Worm (Caenorhabditis elegans) whole organism, L1 larva: Measurements from ENCODE around the gene srg-50.
A peak's percentile ranks its signal among the peaks of the same experiment; 100 is the strongest.

Experiments used
- C16A3.4 ChIP-seq: fragments of 150-350 bp; optimal IDR thresholded peaks from 2 replicates; lab custom pipeline; 2014; ENCODE audit warnings: missing biosample characterization, missing genetic modification characterization
- C34B4.2 ChIP-seq: sonication (generic microtip); optimal IDR thresholded peaks from 2 replicates; lab custom pipeline; 2017; ENCODE audit warnings: mild to moderate bottlenecking, missing genetic modification characterization, missing compliant biosample characterization
- F16B12.6 ChIP-seq: fragments of 150-350 bp; optimal IDR thresholded peaks from 2 replicates; lab custom pipeline; 2014; ENCODE audit warnings: missing biosample characterization, missing genetic modification characterization
- Y116A8C.19 ChIP-seq: sonication (generic microtip); optimal IDR thresholded peaks from 2 replicates; lab custom pipeline; 2016; ENCODE audit warnings: missing compliant biosample characterization, missing genetic modification characterization, borderline replicate concordance
- aha-1 ChIP-seq: fragments of 150-350 bp; optimal IDR thresholded peaks from 2 replicates; lab custom pipeline; 2014; ENCODE audit warnings: missing biosample characterization, missing genetic modification characterization
- alr-1 ChIP-seq: fragments of 200-800 bp; sonication (Bioruptor generic); optimal IDR thresholded peaks from 2 replicates; lab custom pipeline; 2018; ENCODE audit warnings: borderline replicate concordance, mild to moderate bottlenecking, missing genetic modification characterization, missing compliant biosample characterization
- aly-2 ChIP-seq: fragments of 150-350 bp; optimal IDR thresholded peaks from 2 replicates; lab custom pipeline; 2014; ENCODE audit warnings: missing biosample characterization, missing genetic modification characterization
- blmp-1 ChIP-seq: fragments of 150-350 bp; optimal IDR thresholded peaks from 2 replicates; lab custom pipeline; 2014; ENCODE audit warnings: missing biosample characterization, missing genetic modification characterization
- ceh-63 ChIP-seq: fragments of 200-800 bp; sonication (Bioruptor generic); optimal IDR thresholded peaks from 2 replicates; lab custom pipeline; 2018; ENCODE audit warnings: mild to moderate bottlenecking, missing genetic modification characterization, missing compliant biosample characterization
- ceh-82 ChIP-seq, 3 experiments: fragments of 150-350 bp in 1 of 3; sonication (generic microtip) in 2 of 3; optimal IDR thresholded peaks; 2 replicates each; lab custom pipeline; 2014 to 2017; ENCODE audit warnings: missing biosample characterization in 3 of 3, missing genetic modification characterization in 3 of 3
- ceh-88 ChIP-seq: fragments of 200-800 bp; sonication (Bioruptor generic); IDR thresholded peaks from 2 replicates; pipeline ENCODE4 v1.3.6; 2022; ENCODE audit warnings: missing genetic modification characterization, missing compliant biosample characterization
- dpl-1 ChIP-seq, 3 experiments: fragments of 150-350 bp in 2 of 3; sonication (generic microtip) in 1 of 3; optimal IDR thresholded peaks; 2 replicates each; lab custom pipeline; 2014 to 2017; ENCODE audit warnings: missing biosample characterization in 3 of 3, missing genetic modification characterization in 3 of 3, missing genetic modification reagents in 3 of 3
- egl-13 ChIP-seq: sonication (generic microtip); optimal IDR thresholded peaks from 2 replicates; lab custom pipeline; 2016; ENCODE audit warnings: missing genotype, missing genetic modification reagents, missing genetic modification characterization, missing compliant biosample characterization
- egl-27 ChIP-seq, 2 experiments: fragments of 150-350 bp in 1 of 2; sonication (generic microtip); optimal IDR thresholded peaks; 3 replicates each; lab custom pipeline; 2017 to 2018; ENCODE audit warnings: missing biosample characterization in 2 of 2, missing genetic modification characterization in 2 of 2, missing genetic modification reagents in 2 of 2
- elt-3 ChIP-seq, 6 experiments: fragments of 150-350 bp in 1 of 6; sonication (generic microtip); optimal IDR thresholded peaks; 2 replicates each; lab custom pipeline; 2017 to 2018; ENCODE audit warnings: missing biosample characterization in 6 of 6, missing genetic modification characterization in 6 of 6, inconsistent platforms in 1 of 6
- ets-5 ChIP-seq: fragments of 200-800 bp; sonication (Bioruptor generic); IDR thresholded peaks from 2 replicates; pipeline ENCODE4 v1.3.6; 2022; ENCODE audit warnings: missing genetic modification characterization, missing compliant biosample characterization
- fkh-4 ChIP-seq: sonication (generic microtip); optimal IDR thresholded peaks from 2 replicates; lab custom pipeline; 2016; ENCODE audit warnings: missing compliant biosample characterization, missing genetic modification characterization, borderline replicate concordance
- fkh-8 ChIP-seq: sonication (generic microtip); optimal IDR thresholded peaks from 2 replicates; lab custom pipeline; 2016; ENCODE audit warnings: mild to moderate bottlenecking, missing genetic modification characterization, missing compliant biosample characterization
- grh-1 ChIP-seq: fragments of 200-800 bp; sonication (Bioruptor generic); IDR thresholded peaks from 2 replicates; pipeline ENCODE4 v1.3.6; 2022; ENCODE audit warnings: missing genetic modification reagents, missing genetic modification characterization, missing compliant biosample characterization
- hlh-17 ChIP-seq: fragments of 200-800 bp; sonication (Bioruptor generic); optimal IDR thresholded peaks from 2 replicates; lab custom pipeline; 2018; ENCODE audit warnings: missing genetic modification characterization, mild to moderate bottlenecking, missing compliant biosample characterization, moderate library complexity, borderline replicate concordance
- hlh-4 ChIP-seq: sonication (generic microtip); optimal IDR thresholded peaks from 2 replicates; lab custom pipeline; 2016; ENCODE audit warnings: mild to moderate bottlenecking, missing genetic modification characterization, missing compliant biosample characterization
- irx-1 ChIP-seq: sonication (generic microtip); optimal IDR thresholded peaks from 2 replicates; lab custom pipeline; 2016; ENCODE audit warnings: missing genetic modification characterization, missing compliant biosample characterization
- isw-1 ChIP-seq: fragments of 200-800 bp; sonication (Bioruptor generic); IDR thresholded peaks from 2 replicates; pipeline ENCODE4 v1.3.6; 2022; ENCODE audit warnings: missing genetic modification characterization, missing compliant biosample characterization
- jun-1 ChIP-seq: fragments of 150-350 bp; optimal IDR thresholded peaks from 2 replicates; lab custom pipeline; 2014; ENCODE audit warnings: missing biosample characterization, missing genetic modification reagents, missing genetic modification characterization
- lin-15B ChIP-seq: fragments of 150-350 bp; sonication (generic microtip); optimal IDR thresholded peaks from 3 replicates; lab custom pipeline; 2014; ENCODE audit warnings: missing biosample characterization, missing genetic modification characterization
- lsy-2 ChIP-seq, 2 experiments: fragments of 150-350 bp; optimal IDR thresholded peaks; 2 replicates each; lab custom pipeline; 2014; ENCODE audit warnings: missing biosample characterization in 2 of 2, missing genetic modification characterization in 2 of 2
- mab-9 ChIP-seq: fragments of 200-800 bp; sonication (Bioruptor generic); IDR thresholded peaks from 2 replicates; pipeline ENCODE4 v1.3.6; 2022; ENCODE audit warnings: missing genetic modification reagents, missing genetic modification characterization, missing compliant biosample characterization
- mdl-1 ChIP-seq, 2 experiments: fragments of 150-350 bp; optimal IDR thresholded peaks; 2 replicates each; lab custom pipeline; 2014 to 2017; ENCODE audit warnings: missing biosample characterization in 2 of 2, missing genetic modification characterization in 2 of 2, inconsistent platforms in 1 of 2
- mef-2 ChIP-seq: fragments of 150-350 bp; optimal IDR thresholded peaks from 2 replicates; lab custom pipeline; 2014; ENCODE audit warnings: missing biosample characterization, missing genetic modification characterization
- nhr-11 ChIP-seq: fragments of 150-350 bp; optimal IDR thresholded peaks from 2 replicates; lab custom pipeline; 2014; ENCODE audit warnings: missing biosample characterization, missing genetic modification characterization
- nhr-12 ChIP-seq: sonication (generic microtip); optimal IDR thresholded peaks from 2 replicates; lab custom pipeline; 2017; ENCODE audit warnings: missing biosample characterization, missing genetic modification characterization
- nhr-19 ChIP-seq: fragments of 200-800 bp; sonication (Bioruptor generic); conservative IDR thresholded peaks from 2 replicates; pipeline ENCODE4 v1.3.6; 2022; ENCODE audit warnings: missing genetic modification characterization, missing compliant biosample characterization
- nhr-20 ChIP-seq: sonication (generic microtip); optimal IDR thresholded peaks from 2 replicates; lab custom pipeline; 2016; ENCODE audit warnings: mild to moderate bottlenecking, missing genetic modification characterization, missing compliant biosample characterization
- nhr-237 ChIP-seq: fragments of 150-350 bp; optimal IDR thresholded peaks from 2 replicates; lab custom pipeline; 2014; ENCODE audit warnings: missing biosample characterization, missing genetic modification characterization
- nhr-28 ChIP-seq: fragments of 150-350 bp; optimal IDR thresholded peaks from 2 replicates; lab custom pipeline; 2014; ENCODE audit warnings: missing biosample characterization, missing genetic modification characterization
- nhr-71 ChIP-seq: sonication (generic microtip); optimal IDR thresholded peaks from 2 replicates; lab custom pipeline; 2016; ENCODE audit warnings: mild to moderate bottlenecking, missing genetic modification characterization, moderate library complexity, missing compliant biosample characterization
- nhr-84 ChIP-seq: sonication (generic microtip); optimal IDR thresholded peaks from 2 replicates; lab custom pipeline; 2017; ENCODE audit warnings: missing biosample characterization, missing genetic modification characterization
- pax-3 ChIP-seq: fragments of 200-800 bp; sonication (Bioruptor generic); optimal IDR thresholded peaks from 2 replicates; lab custom pipeline; 2018; ENCODE audit warnings: mild to moderate bottlenecking, missing genetic modification characterization, moderate library complexity, missing compliant biosample characterization
- pqm-1 ChIP-seq: sonication (generic microtip); optimal IDR thresholded peaks from 3 replicates; lab custom pipeline; 2017; ENCODE audit warnings: missing biosample characterization, missing genetic modification characterization
- skn-1 ChIP-seq: fragments of 150-350 bp; optimal IDR thresholded peaks from 2 replicates; lab custom pipeline; 2014; ENCODE audit warnings: missing biosample characterization, missing genetic modification characterization
- snpc-4 ChIP-seq: fragments of 150-350 bp; optimal IDR thresholded peaks from 2 replicates; lab custom pipeline; 2014; ENCODE audit warnings: missing biosample characterization, missing genetic modification characterization
- snu-23 ChIP-seq: sonication (generic microtip); optimal IDR thresholded peaks from 2 replicates; lab custom pipeline; 2016; ENCODE audit warnings: missing genetic modification characterization, missing compliant biosample characterization
- sox-4 ChIP-seq: sonication (generic microtip); optimal IDR thresholded peaks from 2 replicates; lab custom pipeline; 2016; ENCODE audit warnings: missing genetic modification characterization, missing compliant biosample characterization
- sptf-1 ChIP-seq: fragments of 150-350 bp; optimal IDR thresholded peaks from 2 replicates; lab custom pipeline; 2014; ENCODE audit warnings: missing biosample characterization, missing genetic modification characterization
- sup-37 ChIP-seq: fragments of 200-800 bp; sonication (Bioruptor generic); optimal IDR thresholded peaks from 2 replicates; lab custom pipeline; 2018; ENCODE audit warnings: mild to moderate bottlenecking, missing genetic modification characterization, missing compliant biosample characterization
- swsn-7 ChIP-seq: sonication (generic microtip); optimal IDR thresholded peaks from 2 replicates; lab custom pipeline; 2016; ENCODE audit warnings: missing genetic modification characterization, missing compliant biosample characterization
- tlp-1 ChIP-seq: fragments of 150-350 bp; optimal IDR thresholded peaks from 2 replicates; lab custom pipeline; 2014; ENCODE audit warnings: missing biosample characterization, missing genetic modification characterization
- unc-30 ChIP-seq: sonication (generic microtip); optimal IDR thresholded peaks from 2 replicates; lab custom pipeline; 2017; ENCODE audit warnings: missing biosample characterization, missing genetic modification characterization
- vab-15 ChIP-seq: sonication (generic microtip); optimal IDR thresholded peaks from 2 replicates; lab custom pipeline; 2017; ENCODE audit warnings: missing genotype, mild to moderate bottlenecking, missing genetic modification characterization, missing compliant biosample characterization
- xbp-1 ChIP-seq: sonication (generic microtip); optimal IDR thresholded peaks from 2 replicates; lab custom pipeline; 2016; ENCODE audit warnings: missing genetic modification characterization, missing compliant biosample characterization
- zag-1 ChIP-seq: fragments of 150-350 bp; optimal IDR thresholded peaks from 2 replicates; lab custom pipeline; 2014; ENCODE audit warnings: missing biosample characterization, missing genetic modification characterization
- ztf-4 ChIP-seq: fragments of 150-350 bp; optimal IDR thresholded peaks from 2 replicates; lab custom pipeline; 2014; ENCODE audit warnings: missing biosample characterization, missing genetic modification characterization

The srg-50 gene

DNA sequence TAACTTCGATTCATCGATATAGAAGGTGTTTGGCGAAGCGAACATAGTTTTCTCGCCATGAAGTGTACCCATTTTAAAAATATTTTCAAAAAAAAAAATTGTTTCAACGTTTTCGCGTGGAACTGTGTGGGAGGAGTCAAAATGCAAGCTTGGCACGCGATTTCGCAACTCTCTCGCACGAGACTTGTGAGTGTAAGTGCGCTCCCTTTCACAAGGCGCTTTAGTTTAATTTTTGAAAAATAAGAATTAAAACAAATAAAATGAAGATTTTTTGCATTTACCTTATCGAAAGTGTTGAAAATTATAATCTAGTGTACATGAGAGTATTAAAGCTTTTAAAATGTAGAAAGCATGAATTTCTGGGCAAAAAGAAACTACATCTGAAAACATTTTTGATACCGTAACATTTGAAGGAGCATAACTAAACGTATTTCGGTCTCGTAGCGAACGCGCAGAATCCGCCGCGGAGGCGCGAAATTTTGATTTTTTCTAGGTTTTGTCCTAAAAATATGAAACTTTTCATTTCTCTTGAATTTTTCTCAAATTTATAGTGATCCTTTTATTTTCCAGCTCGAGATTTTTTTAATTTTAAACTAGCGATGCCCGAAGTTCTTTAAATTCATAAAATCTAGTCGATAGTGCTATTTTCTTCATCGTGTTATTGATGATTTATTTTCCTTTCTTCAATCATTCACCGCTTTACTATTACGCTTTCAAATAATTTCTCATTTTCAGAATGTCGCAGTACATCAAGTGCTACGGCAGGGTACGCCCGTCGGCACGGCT, 35.3 kb downstream of the srg-50 start, which contains the start of the genes cogc-2 and klp-18:
Gene cogc-2 (minus strand): TSS at position 105 of the 786 bp plus-strand sequence.
Gene klp-18 (plus strand): TSS at position 736 of the 786 bp plus-strand sequence.
- TF ChIP-seq skn-1 (tag; lab: Kevin White, UChicago), result peak; percentile 95
- no peak for TF ChIP-seq ets-5
- TF ChIP-seq mef-2, result no peak
- peak; percentile 91 for TF ChIP-seq snu-23 (GFP tag; lab: Kevin White, UChicago)
- TF ChIP-seq grh-1 (GFP tag; lab: Robert Waterston, UW), result peak; percentile 78
- no peak for TF ChIP-seq sptf-1 (tag; lab: Kevin White, UChicago)
- TF ChIP-seq C16A3.4, result peak; percentile 94
- TF ChIP-seq nhr-84 (tag; lab: Kevin White, UChicago), result no peak
- peak; percentile 91 to 96 (median 95) for TF ChIP-seq dpl-1 (GFP tag; optimal IDR thresholded peaks at IDR 0.05; lab: Kevin White, UChicago)
- TF ChIP-seq xbp-1 (tag; lab: Kevin White, UChicago), result peak; percentile 83
- TF ChIP-seq blmp-1 (tag; lab: Kevin White, UChicago), result peak; percentile 80
- TF ChIP-seq swsn-7 (tag; lab: Kevin White, UChicago), result peak; percentile 83
- peak; percentile 62 for TF ChIP-seq ztf-4
- no peak for TF ChIP-seq C34B4.2 (tag; lab: Kevin White, UChicago)
- peak in 1 of 2 experiments; percentile 88 for TF ChIP-seq mdl-1 (tag; optimal IDR thresholded peaks at IDR 0.05; lab: Kevin White, UChicago)
- TF ChIP-seq pqm-1 (tag; lab: Kevin White, UChicago), result no peak
- TF ChIP-seq nhr-20 (tag; lab: Kevin White, UChicago), result peak; percentile 85
- no peak for TF ChIP-seq zag-1 (tag; lab: Kevin White, UChicago)
- TF ChIP-seq nhr-12 (tag; lab: Kevin White, UChicago), result no peak
- no peak for TF ChIP-seq unc-30
- TF ChIP-seq nhr-28 (tag; lab: Kevin White, UChicago), result no peak
- TF ChIP-seq mab-9 (GFP tag; lab: Robert Waterston, UW), result peak; percentile 59
- peak; percentile 63 for TF ChIP-seq sox-4 (tag; lab: Kevin White, UChicago)
- TF ChIP-seq egl-13, result peak; percentile 74
- no peak for TF ChIP-seq nhr-237 (tag; lab: Kevin White, UChicago)
- peak; percentile 90 for TF ChIP-seq nhr-19 (GFP tag; lab: Robert Waterston, UW)
- TF ChIP-seq nhr-71, result peak; percentile 90
- peak; percentile 32 for TF ChIP-seq pax-3
- no peak for TF ChIP-seq aha-1 (tag; lab: Kevin White, UChicago)
- peak; percentile 67 for TF ChIP-seq fkh-8 (tag; lab: Kevin White, UChicago)
- TF ChIP-seq lsy-2 (tag; optimal IDR thresholded peaks at IDR 0.05; lab: Kevin White, UChicago), result peak; percentile 87 to 91
- peak; percentile 50 for TF ChIP-seq F16B12.6
- TF ChIP-seq ceh-63 (GFP tag; lab: Kevin White, UChicago), result no peak
- TF ChIP-seq elt-3 (tag; optimal IDR thresholded peaks at IDR 0.05; lab: Kevin White, UChicago), result peak in 2 of 6 experiments; percentile 71 to 86
- no peak for TF ChIP-seq Y116A8C.19 (tag; lab: Kevin White, UChicago)
- peak; percentile 44 for TF ChIP-seq jun-1
- TF ChIP-seq hlh-4 (tag; lab: Kevin White, UChicago), result no peak
- TF ChIP-seq tlp-1 (tag; lab: Kevin White, UChicago), result no peak
- no peak for TF ChIP-seq vab-15 (tag; lab: Kevin White, UChicago)
- no peak for TF ChIP-seq alr-1 (tag; lab: Kevin White, UChicago)
- no peak for TF ChIP-seq egl-27 (tag; optimal IDR thresholded peaks at IDR 0.05; lab: Kevin White, UChicago)
- peak; percentile 80 for TF ChIP-seq snpc-4
- TF ChIP-seq fkh-4 (tag; lab: Kevin White, UChicago), result peak; percentile 9
- no peak for TF ChIP-seq hlh-17 (GFP tag; lab: Kevin White, UChicago)
- peak; percentile 63 to 86 (median 75) for TF ChIP-seq ceh-82 (tag; optimal IDR thresholded peaks at IDR 0.05; lab: Kevin White, UChicago)
- peak; percentile 7 for TF ChIP-seq nhr-11 (tag; lab: Kevin White, UChicago)
- TF ChIP-seq aly-2 (tag; lab: Kevin White, UChicago), result no peak
- TF ChIP-seq isw-1 (GFP tag; lab: Robert Waterston, UW), result peak; percentile 73
- TF ChIP-seq ceh-88 (GFP tag; lab: Robert Waterston, UW), result peak; percentile 60; the same call in 1 of the 2 replicates
- TF ChIP-seq lin-15B (tag; lab: Kevin White, UChicago), result peak; percentile 75
- peak; percentile 71 for TF ChIP-seq irx-1 (tag; lab: Kevin White, UChicago)
- TF ChIP-seq sup-37 (GFP tag; lab: Kevin White, UChicago), result no peak
